Worm (Caenorhabditis elegans) whole organism, L3 larva: ENCODE data around the gene Y41G9A.6.

ENCODE experiments used
- ceh-9 ChIP-seq: sonication (generic microtip); optimal IDR thresholded peaks from 2 replicates; lab custom pipeline; 2018; ENCODE audit warnings: missing biosample characterization, missing genetic modification characterization
- daf-12 ChIP-seq: fragments of 150-350 bp; optimal IDR thresholded peaks from 2 replicates; lab custom pipeline; 2014; ENCODE audit warnings: missing biosample characterization, missing genetic modification reagents, missing genetic modification characterization
- elt-1 ChIP-seq: fragments of 150-350 bp; optimal IDR thresholded peaks from 2 replicates; lab custom pipeline; 2014; ENCODE audit warnings: missing biosample characterization, missing genetic modification characterization
- elt-2 ChIP-seq: sonication (generic microtip); optimal IDR thresholded peaks from 2 replicates; lab custom pipeline; 2016; ENCODE audit warnings: missing genetic modification reagents, mild to moderate bottlenecking, missing genetic modification characterization, missing compliant biosample characterization
- elt-3 ChIP-seq, 3 experiments: fragments of 150-350 bp in 1 of 3; sonication (generic microtip) in 2 of 3; optimal IDR thresholded peaks; 2 replicates in 2 of 3; 4 replicates in 1 of 3; lab custom pipeline; 2014 to 2017; ENCODE audit warnings: missing biosample characterization in 3 of 3, missing genetic modification characterization in 3 of 3
- eor-1 ChIP-seq, 2 experiments: fragments of 150-350 bp; optimal IDR thresholded peaks; 2 replicates each; lab custom pipeline; 2014 to 2018; ENCODE audit warnings: missing biosample characterization in 2 of 2, missing genetic modification characterization in 2 of 2
- fkh-2 ChIP-seq: fragments of 150-350 bp; optimal IDR thresholded peaks from 2 replicates; lab custom pipeline; 2014; ENCODE audit warnings: missing biosample characterization, missing genetic modification reagents, missing genetic modification characterization
- nhr-11 ChIP-seq: fragments of 150-350 bp; optimal IDR thresholded peaks from 2 replicates; lab custom pipeline; 2014; ENCODE audit warnings: missing biosample characterization, missing genetic modification characterization
- nhr-43 ChIP-seq: sonication (generic microtip); optimal IDR thresholded peaks from 2 replicates; lab custom pipeline; 2016; ENCODE audit warnings: mild to moderate bottlenecking, missing genetic modification characterization, missing compliant biosample characterization; ENCODE audit not compliant: poor library complexity, severe bottlenecking
- pha-4 ChIP-seq: fragments of 150-350 bp; optimal IDR thresholded peaks from 2 replicates; lab custom pipeline; 2014; ENCODE audit warnings: missing biosample characterization, missing genetic modification reagents, missing genetic modification characterization
- pqm-1 ChIP-seq: fragments of 150-350 bp; optimal IDR thresholded peaks from 2 replicates; lab custom pipeline; 2017; ENCODE audit warnings: missing biosample characterization, missing genetic modification characterization, inconsistent platforms
- tbx-2 ChIP-seq: sonication (generic microtip); optimal IDR thresholded peaks from 2 replicates; lab custom pipeline; 2016; ENCODE audit warnings: mild to moderate bottlenecking, missing genetic modification characterization, missing compliant biosample characterization
- unc-62 ChIP-seq: fragments of 150-350 bp; sonication (generic microtip); optimal IDR thresholded peaks from 4 replicates; lab custom pipeline; 2014; ENCODE audit warnings: missing biosample characterization, missing genetic modification reagents, missing genetic modification characterization

ce11 chrX:2983996-2984395, 19.6 kb downstream of the Y41G9A.6 start, which contains the start of gene osm-5:
- TF ChIP-seq pqm-1 (tag; lab: Kevin White, UChicago): no peak
- no peak for TF ChIP-seq unc-62
- no peak for TF ChIP-seq nhr-43 (tag; lab: Kevin White, UChicago)
- TF ChIP-seq daf-12: no peak
- TF ChIP-seq elt-2 (tag; lab: Kevin White, UChicago): no peak
- TF ChIP-seq eor-1 (tag; optimal IDR thresholded peaks at IDR 0.05; lab: Kevin White, UChicago): no peak
- TF ChIP-seq ceh-9 (tag; lab: Kevin White, UChicago): no peak
- TF ChIP-seq tbx-2 (tag; lab: Kevin White, UChicago): no peak
- no peak for TF ChIP-seq elt-1 (tag; lab: Kevin White, UChicago)
- TF ChIP-seq pha-4 (tag; lab: Kevin White, UChicago): no peak
- TF ChIP-seq fkh-2 (tag; lab: Kevin White, UChicago): no peak
- TF ChIP-seq elt-3 (tag; optimal IDR thresholded peaks at IDR 0.05; lab: Kevin White, UChicago): no peak
- no peak for TF ChIP-seq nhr-11 (tag; lab: Kevin White, UChicago)
